Worm (Caenorhabditis elegans) whole organism, young adult: ENCODE results near the gene F36H9.2.

Experiments
- F23B12.7 ChIP-seq: sonication (generic microtip); optimal IDR thresholded peaks from 2 replicates; lab custom pipeline; 2017; ENCODE audit warnings: missing genetic modification characterization, mild to moderate bottlenecking, missing compliant biosample characterization, antibody characterized with exemption, moderate library complexity; ENCODE audit not compliant: insufficient read depth
- K11D2.4 ChIP-seq: fragments of 200-800 bp; sonication (Bioruptor generic); IDR thresholded peaks from 2 replicates; pipeline ENCODE4 v1.3.6; 2022; ENCODE audit warnings: missing genetic modification reagents, missing genetic modification characterization, missing compliant biosample characterization
- Y53F4B.3 ChIP-seq: fragments of 200-800 bp; sonication (Bioruptor generic); IDR thresholded peaks from 2 replicates; pipeline ENCODE4 v1.3.6; 2022; ENCODE audit warnings: missing genetic modification reagents, missing genetic modification characterization, missing compliant biosample characterization
- lin-26 ChIP-seq: fragments of 200-800 bp; sonication (Bioruptor generic); IDR thresholded peaks from 2 replicates; pipeline ENCODE4 v1.3.6; 2022; ENCODE audit warnings: missing genetic modification reagents, missing genetic modification characterization, missing compliant biosample characterization
- rcor-1 ChIP-seq: fragments of 200-800 bp; sonication (Bioruptor generic); IDR thresholded peaks from 2 replicates; pipeline ENCODE4 v1.3.6; 2022; ENCODE audit warnings: missing genetic modification reagents, missing genetic modification characterization, missing compliant biosample characterization
- sdz-38 ChIP-seq: sonication (generic microtip); optimal IDR thresholded peaks from 2 replicates; lab custom pipeline; 2016; ENCODE audit warnings: missing genotype, missing genetic modification characterization, missing compliant biosample characterization
- sea-2 ChIP-seq: fragments of 200-800 bp; sonication (Bioruptor generic); IDR thresholded peaks from 2 replicates; pipeline ENCODE4 v1.3.6; 2022; ENCODE audit warnings: missing genetic modification characterization, missing compliant biosample characterization
- snpc-1.3 ChIP-seq: sonication (generic microtip); optimal IDR thresholded peaks from 2 replicates; lab custom pipeline; 2017; ENCODE audit warnings: missing genetic modification characterization, mild to moderate bottlenecking, missing compliant biosample characterization, antibody characterized with exemption, moderate library complexity, missing genotype, missing genetic modification reagents; ENCODE audit not compliant: insufficient read depth
- snpc-3.4 ChIP-seq: sonication (generic microtip); optimal IDR thresholded peaks from 2 replicates; lab custom pipeline; 2017; ENCODE audit warnings: missing genetic modification characterization, mild to moderate bottlenecking, missing compliant biosample characterization, antibody characterized with exemption, moderate library complexity, missing genotype, missing genetic modification reagents
- unc-130 ChIP-seq: sonication (generic microtip); optimal IDR thresholded peaks from 2 replicates; lab custom pipeline; 2016; ENCODE audit warnings: missing genetic modification reagents, missing genetic modification characterization, missing compliant biosample characterization
- ztf-18 ChIP-seq: sonication (generic microtip); optimal IDR thresholded peaks from 2 replicates; lab custom pipeline; 2016; ENCODE audit warnings: missing genotype, mild to moderate bottlenecking, missing genetic modification characterization, missing compliant biosample characterization

DNA sequence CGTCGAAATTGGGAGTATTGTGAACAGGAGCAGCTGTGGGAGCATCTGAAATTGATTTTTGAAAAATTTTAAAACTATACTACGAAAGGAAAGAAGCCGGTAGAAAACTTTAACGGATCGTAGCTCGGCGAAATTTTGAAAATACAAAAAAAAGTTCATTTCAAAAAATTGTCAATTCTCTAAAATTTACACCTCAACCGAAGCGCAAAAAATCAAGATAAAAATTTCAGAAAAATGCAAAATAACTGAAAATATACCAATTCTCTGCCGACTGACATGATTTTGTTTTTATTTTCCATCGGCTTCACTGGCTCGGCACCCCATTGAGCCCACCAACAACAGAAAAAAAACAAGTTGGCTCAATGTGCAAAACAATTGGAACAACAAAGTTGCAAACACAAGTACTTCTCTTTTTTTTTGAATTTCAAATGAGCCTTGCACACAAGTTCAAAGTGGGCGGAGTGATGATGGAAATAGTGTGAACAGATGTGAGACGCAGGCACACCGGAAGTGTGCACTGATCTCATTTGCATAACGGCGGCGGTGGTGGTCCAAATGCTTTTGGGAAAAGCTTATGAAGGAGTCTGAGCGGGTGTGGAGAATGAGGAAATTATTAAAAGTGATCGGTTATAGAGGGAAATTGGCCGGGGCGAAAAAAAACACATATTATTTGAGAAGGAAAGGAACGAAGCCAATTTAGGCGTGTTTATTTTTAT lies 13.2 kb upstream of the F36H9.2 start, which contains the start of gene F36H9.7:
- TF ChIP-seq F23B12.7 (tag; lab: Kevin White, UChicago) (no peak), rcor-1 (GFP tag; lab: Robert Waterston, UW) (no peak), snpc-3.4 (tag; lab: Kevin White, UChicago) (no peak), sea-2 (no peak), unc-130 (GFP tag; lab: Kevin White, UChicago) (no peak), Y53F4B.3 (GFP tag; lab: Robert Waterston, UW) (no peak), snpc-1.3 (tag; lab: Kevin White, UChicago) (no peak), lin-26 (GFP tag; lab: Robert Waterston, UW) (no peak), ztf-18 (tag; lab: Kevin White, UChicago) (no peak), sdz-38 (no peak), K11D2.4 (no peak)
